Fruit fly (Drosophila melanogaster): Measurements from ENCODE around the gene CG5149.
A peak's percentile ranks its signal among the peaks of the same experiment; 100 is the strongest.

The CG5149 gene

dm6 chr2L:7395813-7396212, 7.8 kb upstream of the CG5149 start:
- TF ChIP-seq CG12769 (tag; optimal IDR thresholded peaks at IDR 0.05) (no peak), HLH54F (GFP tag; optimal IDR thresholded peaks at IDR 0.05) (no peak), cato (GFP tag; optimal IDR thresholded peaks at IDR 0.05; ENCODE audit: borderline replicate concordance) (no peak), ap (GFP tag; IDR thresholded peaks at IDR 0.05) (peak; percentile 5; the same call in 1 of the 2 replicates), da (GFP tag; optimal IDR thresholded peaks at IDR 0.05) (no peak), CG17186 (GFP tag; optimal IDR thresholded peaks at IDR 0.05) (no peak), CG30431 (GFP tag; optimal IDR thresholded peaks at IDR 0.05) (no peak), Poxn (GFP tag; IDR thresholded peaks at IDR 0.05) (no peak; the same call in 1 of the 2 replicates), Spps (tag; optimal IDR thresholded peaks at IDR 0.05) (no peak), aop (GFP tag; IDR thresholded peaks at IDR 0.05) (no peak), nau (GFP tag; optimal IDR thresholded peaks at IDR 0.05) (no peak), insv (GFP tag; optimal IDR thresholded peaks at IDR 0.05) (no peak), CG11696 (GFP tag; IDR thresholded peaks at IDR 0.05) (no peak), MBD-R2 (GFP tag; IDR thresholded peaks at IDR 0.05) (no peak), Rx (GFP tag; IDR thresholded peaks at IDR 0.05) (no peak), zfh2 (GFP tag; optimal IDR thresholded peaks at IDR 0.05) (no peak), pfk (GFP tag; optimal IDR thresholded peaks at IDR 0.05) (no peak), CG5953 (GFP tag; IDR thresholded peaks at IDR 0.05) (no peak), ATbp (GFP tag; optimal IDR thresholded peaks at IDR 0.05) (peak; percentile 44), jigr1 (GFP tag; IDR thresholded peaks at IDR 0.05) (no peak), CG17802 (tag; optimal IDR thresholded peaks at IDR 0.05) (no peak), btn (GFP tag; optimal IDR thresholded peaks at IDR 0.05) (no peak), corto (GFP tag; optimal IDR thresholded peaks at IDR 0.05) (no peak), cas (GFP tag; IDR thresholded peaks at IDR 0.05) (no peak), pita (GFP tag; optimal IDR thresholded peaks at IDR 0.05) (no peak), CG11093 (GFP tag; IDR thresholded peaks at IDR 0.05) (no peak), bigmax (GFP tag; optimal IDR thresholded peaks at IDR 0.05) (no peak), fru (optimal IDR thresholded peaks at IDR 0.05) (no peak), az2 (GFP tag; optimal IDR thresholded peaks at IDR 0.05) (peak; percentile 49), CG15696 (tag; optimal IDR thresholded peaks at IDR 0.05) (no peak), disco-r (GFP tag; optimal IDR thresholded peaks at IDR 0.05) (no peak), CG33213 (GFP tag; optimal IDR thresholded peaks at IDR 0.05) (no peak), onecut (GFP tag; IDR thresholded peaks at IDR 0.05) (no peak), Bgb (GFP tag; IDR thresholded peaks at IDR 0.05; ENCODE audit: partially characterized antibody) (no peak), H15 (GFP tag; IDR thresholded peaks at IDR 0.05) (0 out of 3 replicates have a peak, but pooled peaks have one; percentile 10), hth (optimal IDR thresholded peaks at IDR 0.05) (no peak), gcm2 (GFP tag; optimal IDR thresholded peaks at IDR 0.05) (no peak), org-1 (GFP tag; optimal IDR thresholded peaks at IDR 0.05) (peak; percentile 38), Dip3 (GFP tag; optimal IDR thresholded peaks at IDR 0.05) (no peak), Usf (GFP tag; optimal IDR thresholded peaks at IDR 0.05) (no peak), CHES-1-like (GFP tag; optimal IDR thresholded peaks at IDR 0.05) (no peak), her (GFP tag; optimal IDR thresholded peaks at IDR 0.05) (no peak), z (GFP tag; IDR thresholded peaks at IDR 0.05) (no peak), Doc3 (GFP tag; IDR thresholded peaks at IDR 0.05; ENCODE audit: partially characterized antibody) (no peak), CG6272 (GFP tag; IDR thresholded peaks at IDR 0.05) (no peak), Six4 (GFP tag; optimal IDR thresholded peaks at IDR 0.05) (peak; percentile 6), CG34422 (GFP tag; IDR thresholded peaks at IDR 0.05) (no peak), Gug (GFP tag; IDR thresholded peaks at IDR 0.05) (no peak), ERR (GFP tag; optimal IDR thresholded peaks at IDR 0.05) (no peak), CG3847 (GFP tag; IDR thresholded peaks at IDR 0.05) (peak; percentile 33; the same call in 1 of the 2 replicates), Elba2 (GFP tag; optimal IDR thresholded peaks at IDR 0.05) (no peak), dati (GFP tag; IDR thresholded peaks at IDR 0.05) (no peak), Aef1 (GFP tag; IDR thresholded peaks at IDR 0.05) (peak; percentile 52; the same call in 2 of the 3 replicates), pnt (GFP tag; optimal IDR thresholded peaks at IDR 0.05) (no peak)

All from whole organism, embryonic.